Worm (Caenorhabditis elegans) whole organism, L2 larva: ENCODE data around the gene Y53C12A.6.

ENCODE experiments used
- C34F6.9 ChIP-seq: fragments of 150-350 bp; optimal IDR thresholded peaks from 2 replicates; lab custom pipeline; 2014; ENCODE audit warnings: missing biosample characterization, missing genetic modification characterization
- F13H6.1 ChIP-seq: sonication (generic microtip); optimal IDR thresholded peaks from 2 replicates; lab custom pipeline; 2016; ENCODE audit warnings: missing genetic modification characterization, missing compliant biosample characterization
- R02D3.7 ChIP-seq: fragments of 150-350 bp; optimal IDR thresholded peaks from 2 replicates; lab custom pipeline; 2014; ENCODE audit warnings: missing biosample characterization, missing genetic modification characterization
- Y55F3AM.14 ChIP-seq: fragments of 200-800 bp; sonication (Bioruptor generic); optimal IDR thresholded peaks from 2 replicates; lab custom pipeline; 2018; ENCODE audit warnings: mild to moderate bottlenecking, missing genetic modification characterization, missing compliant biosample characterization
- ZK546.5 ChIP-seq: sonication (generic microtip); optimal IDR thresholded peaks from 2 replicates; lab custom pipeline; 2017; ENCODE audit warnings: missing biosample characterization, missing genetic modification characterization
- alr-1 ChIP-seq: fragments of 150-350 bp; optimal IDR thresholded peaks from 2 replicates; lab custom pipeline; 2014; ENCODE audit warnings: missing biosample characterization, missing genetic modification characterization
- aly-2 ChIP-seq: fragments of 150-350 bp; optimal IDR thresholded peaks from 2 replicates; lab custom pipeline; 2014; ENCODE audit warnings: missing biosample characterization, missing genetic modification characterization
- ama-1 ChIP-seq: fragments of 150-350 bp; optimal IDR thresholded peaks from 2 replicates; lab custom pipeline; 2018; ENCODE audit warnings: inconsistent platforms
- blmp-1 ChIP-seq: sonication (generic microtip); optimal IDR thresholded peaks from 2 replicates; lab custom pipeline; 2017; ENCODE audit warnings: missing genetic modification characterization, mild to moderate bottlenecking, missing compliant biosample characterization, antibody characterized with exemption, moderate library complexity; ENCODE audit not compliant: insufficient read depth
- ceh-16 ChIP-seq: fragments of 150-350 bp; optimal IDR thresholded peaks from 2 replicates; lab custom pipeline; 2014; ENCODE audit warnings: missing biosample characterization, missing genetic modification characterization
- ceh-82 ChIP-seq: fragments of 150-350 bp; optimal IDR thresholded peaks from 2 replicates; lab custom pipeline; 2014; ENCODE audit warnings: missing biosample characterization, missing genetic modification characterization
- crh-2 ChIP-seq: sonication (generic microtip); optimal IDR thresholded peaks from 2 replicates; lab custom pipeline; 2017; ENCODE audit warnings: missing biosample characterization, missing genetic modification characterization
- dmd-4 ChIP-seq: sonication (generic microtip); optimal IDR thresholded peaks from 2 replicates; lab custom pipeline; 2017; ENCODE audit warnings: missing biosample characterization, missing genetic modification characterization
- egl-27 ChIP-seq: sonication (generic microtip); optimal IDR thresholded peaks from 3 replicates; lab custom pipeline; 2017; ENCODE audit warnings: missing biosample characterization, missing genetic modification reagents, missing genetic modification characterization
- elt-1 ChIP-seq: fragments of 150-350 bp; optimal IDR thresholded peaks from 2 replicates; lab custom pipeline; 2014; ENCODE audit warnings: missing biosample characterization, missing genetic modification characterization
- elt-3 ChIP-seq: sonication (generic microtip); optimal IDR thresholded peaks from 2 replicates; lab custom pipeline; 2017; ENCODE audit warnings: missing biosample characterization, missing genetic modification characterization
- fos-1 ChIP-seq: fragments of 150-350 bp; optimal IDR thresholded peaks from 2 replicates; lab custom pipeline; 2014; ENCODE audit warnings: missing biosample characterization, missing genetic modification characterization
- gmeb-1 ChIP-seq: fragments of 150-350 bp; optimal IDR thresholded peaks from 2 replicates; lab custom pipeline; 2014; ENCODE audit warnings: missing biosample characterization, missing genetic modification characterization
- lin-11 ChIP-seq: fragments of 150-350 bp; sonication (generic microtip); optimal IDR thresholded peaks from 2 replicates; lab custom pipeline; 2014; ENCODE audit warnings: missing biosample characterization, missing genetic modification characterization, inconsistent platforms, mixed read lengths
- lin-13 ChIP-seq: fragments of 150-350 bp; optimal IDR thresholded peaks from 2 replicates; lab custom pipeline; 2014; ENCODE audit warnings: missing biosample characterization, missing genetic modification reagents, missing genetic modification characterization
- lin-39 ChIP-seq: fragments of 150-350 bp; optimal IDR thresholded peaks from 2 replicates; lab custom pipeline; 2014; ENCODE audit warnings: missing biosample characterization, missing genetic modification reagents, missing genetic modification characterization
- lsy-2 ChIP-seq, 2 experiments: fragments of 150-350 bp in 1 of 2; sonication (generic microtip) in 1 of 2; optimal IDR thresholded peaks; 2 replicates each; lab custom pipeline; 2014 to 2017; ENCODE audit warnings: missing biosample characterization in 2 of 2, missing genetic modification characterization in 2 of 2
- mab-5 ChIP-seq: fragments of 150-350 bp; optimal IDR thresholded peaks from 2 replicates; lab custom pipeline; 2014; ENCODE audit warnings: missing biosample characterization, missing genetic modification characterization
- mbf-1 ChIP-seq: sonication (generic microtip); optimal IDR thresholded peaks from 2 replicates; lab custom pipeline; 2017; ENCODE audit warnings: missing biosample characterization, missing genetic modification characterization
- mdl-1 ChIP-seq, 2 experiments: fragments of 150-350 bp in 1 of 2; sonication (generic microtip) in 1 of 2; optimal IDR thresholded peaks; 2 replicates each; lab custom pipeline; 2017; ENCODE audit warnings: missing biosample characterization in 2 of 2, missing genetic modification characterization in 2 of 2
- nhr-11 ChIP-seq: fragments of 150-350 bp; optimal IDR thresholded peaks from 2 replicates; lab custom pipeline; 2014; ENCODE audit warnings: missing biosample characterization, missing genetic modification characterization
- nhr-12 ChIP-seq: fragments of 150-350 bp; optimal IDR thresholded peaks from 2 replicates; lab custom pipeline; 2014; ENCODE audit warnings: missing biosample characterization, missing genetic modification characterization
- nhr-129 ChIP-seq: fragments of 150-350 bp; optimal IDR thresholded peaks from 2 replicates; lab custom pipeline; 2014; ENCODE audit warnings: missing biosample characterization, missing genetic modification characterization
- nhr-21 ChIP-seq: fragments of 150-350 bp; optimal IDR thresholded peaks from 2 replicates; lab custom pipeline; 2014; ENCODE audit warnings: missing biosample characterization, missing genetic modification characterization
- nhr-23 ChIP-seq: fragments of 150-350 bp; optimal IDR thresholded peaks from 2 replicates; lab custom pipeline; 2014; ENCODE audit warnings: missing biosample characterization, missing genetic modification reagents, missing genetic modification characterization
- nhr-237 ChIP-seq: fragments of 150-350 bp; optimal IDR thresholded peaks from 2 replicates; lab custom pipeline; 2014; ENCODE audit warnings: missing biosample characterization, missing genetic modification characterization
- nhr-25 ChIP-seq: fragments of 150-350 bp; sonication (generic microtip); optimal IDR thresholded peaks from 3 replicates; lab custom pipeline; 2014; ENCODE audit warnings: missing biosample characterization, missing genetic modification characterization
- nhr-6 ChIP-seq: fragments of 150-350 bp; optimal IDR thresholded peaks from 2 replicates; lab custom pipeline; 2014; ENCODE audit warnings: missing biosample characterization, missing genetic modification characterization
- nhr-77 ChIP-seq: fragments of 150-350 bp; optimal IDR thresholded peaks from 2 replicates; lab custom pipeline; 2014; ENCODE audit warnings: missing biosample characterization, missing genetic modification characterization
- peb-1 ChIP-seq: fragments of 150-350 bp; optimal IDR thresholded peaks from 2 replicates; lab custom pipeline; 2014; ENCODE audit warnings: missing biosample characterization, missing genetic modification characterization
- sem-4 ChIP-seq: fragments of 150-350 bp; optimal IDR thresholded peaks from 2 replicates; lab custom pipeline; 2014; ENCODE audit warnings: missing biosample characterization, missing genetic modification reagents, missing genetic modification characterization
- skn-1 ChIP-seq: sonication (generic microtip); optimal IDR thresholded peaks from 2 replicates; lab custom pipeline; 2017; ENCODE audit warnings: missing biosample characterization, missing genetic modification characterization
- sma-3 ChIP-seq: sonication (generic microtip); optimal IDR thresholded peaks from 2 replicates; lab custom pipeline; 2016; ENCODE audit warnings: missing genetic modification reagents, missing genetic modification characterization, missing compliant biosample characterization
- sma-9 ChIP-seq, 2 experiments: fragments of 150-350 bp in 1 of 2; sonication (generic microtip) in 1 of 2; optimal IDR thresholded peaks; 2 replicates each; lab custom pipeline; 2014 to 2016; ENCODE audit warnings: missing genetic modification characterization in 2 of 2, mild to moderate bottlenecking in 1 of 2, missing biosample characterization in 1 of 2, missing compliant biosample characterization in 1 of 2, missing genetic modification reagents in 1 of 2, moderate library complexity in 1 of 2
- unc-39 ChIP-seq: fragments of 150-350 bp; optimal IDR thresholded peaks from 2 replicates; lab custom pipeline; 2014; ENCODE audit warnings: missing biosample characterization, missing genetic modification characterization
- unc-55 ChIP-seq: fragments of 150-350 bp; sonication (generic microtip); optimal IDR thresholded peaks from 3 replicates; lab custom pipeline; 2014; ENCODE audit warnings: missing biosample characterization, missing genetic modification reagents, missing genetic modification characterization
- unc-62 ChIP-seq: fragments of 150-350 bp; optimal IDR thresholded peaks from 2 replicates; lab custom pipeline; 2014; ENCODE audit warnings: missing biosample characterization, missing genetic modification reagents, missing genetic modification characterization
- zag-1 ChIP-seq: fragments of 150-350 bp; optimal IDR thresholded peaks from 2 replicates; lab custom pipeline; 2014; ENCODE audit warnings: missing biosample characterization, missing genetic modification characterization
- ztf-11 ChIP-seq: sonication (generic microtip); optimal IDR thresholded peaks from 2 replicates; lab custom pipeline; 2017; ENCODE audit warnings: missing biosample characterization, missing genetic modification characterization
- ztf-4 ChIP-seq: fragments of 150-350 bp; optimal IDR thresholded peaks from 2 replicates; lab custom pipeline; 2014; ENCODE audit warnings: missing biosample characterization, missing genetic modification characterization

Y53C12A.6 gene

DNA sequence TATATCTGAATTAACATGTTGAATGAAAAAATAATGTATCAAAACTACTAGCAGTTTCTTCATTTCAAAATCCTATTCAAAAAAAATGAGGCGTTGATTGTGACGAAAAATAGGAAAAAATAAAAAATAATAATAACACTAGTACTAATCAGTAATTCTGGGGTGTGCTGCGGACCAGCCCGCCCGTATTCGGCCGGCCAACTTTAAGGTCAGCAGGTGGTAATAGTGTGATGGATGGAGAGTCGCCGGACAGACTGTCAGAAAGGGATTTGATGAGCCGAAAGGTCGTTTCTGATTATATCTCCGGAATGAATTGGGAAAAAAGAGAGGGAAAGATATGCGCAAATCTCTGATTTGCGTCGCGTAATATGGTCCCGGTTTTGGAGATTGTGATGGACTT, 6.7 kb upstream of the Y53C12A.6 start, which contains the start of gene cutl-2:
TSS of gene cutl-2 (minus strand) at position 210 of the 400 bp plus-strand sequence.
- TF ChIP-seq nhr-77 = no peak
- TF ChIP-seq skn-1 (tag; lab: Kevin White, UChicago) = no peak
- no peak for TF ChIP-seq Y55F3AM.14 (GFP tag; lab: Kevin White, UChicago)
- no peak for TF ChIP-seq alr-1 (tag; lab: Kevin White, UChicago)
- no peak for TF ChIP-seq ceh-16 (tag; lab: Kevin White, UChicago)
- no peak for TF ChIP-seq aly-2 (tag; lab: Kevin White, UChicago)
- no peak for TF ChIP-seq sma-9 (GFP tag; optimal IDR thresholded peaks at IDR 0.05; lab: Kevin White, UChicago)
- no peak for TF ChIP-seq sma-9 (tag; optimal IDR thresholded peaks at IDR 0.05; lab: Kevin White, UChicago)
- no peak for TF ChIP-seq ztf-11 (tag; lab: Kevin White, UChicago)
- TF ChIP-seq elt-3 (tag; lab: Kevin White, UChicago) = no peak
- no peak for TF ChIP-seq R02D3.7
- TF ChIP-seq mab-5 (tag; lab: Kevin White, UChicago) = no peak
- no peak for TF ChIP-seq elt-1
- TF ChIP-seq nhr-237 (tag; lab: Kevin White, UChicago) = no peak
- no peak for TF ChIP-seq unc-62 (GFP tag; lab: Kevin White, UChicago)
- no peak for TF ChIP-seq lin-39 (tag; lab: Kevin White, UChicago)
- no peak for TF ChIP-seq nhr-6 (tag; lab: Kevin White, UChicago)
- TF ChIP-seq ZK546.5 = no peak
- TF ChIP-seq lsy-2 (tag; optimal IDR thresholded peaks at IDR 0.05; lab: Kevin White, UChicago) = no peak
- no peak for TF ChIP-seq sem-4 (tag; lab: Kevin White, UChicago)

ce11 chrII:9718631-9719252, 938 bp upstream of the Y53C12A.6 start, which contains the start of gene Y53C12A.11:
TSS of gene Y53C12A.11 (minus strand) at chrII:9718698.
- peak in 1 of 2 experiments; percentile 65 for TF ChIP-seq lsy-2 (tag; optimal IDR thresholded peaks at IDR 0.05; lab: Kevin White, UChicago)

- TF ChIP-seq nhr-129 (peak; percentile 83), unc-55 (GFP tag; lab: Kevin White, UChicago) (peak; percentile 91), nhr-21 (tag; lab: Kevin White, UChicago) (peak; percentile 63), lin-13 (GFP tag; lab: Kevin White, UChicago) (peak; percentile 82), sem-4 (tag; lab: Kevin White, UChicago) (peak; percentile 60), fos-1 (tag; lab: Kevin White, UChicago) (peak; percentile 55), lin-11 (tag; lab: Kevin White, UChicago) (peak; percentile 65), zag-1 (tag; lab: Kevin White, UChicago) (no peak), mdl-1 (tag; optimal IDR thresholded peaks at IDR 0.05; lab: Kevin White, UChicago) (no peak), nhr-23 (tag; lab: Kevin White, UChicago) (no peak), ceh-82 (tag; lab: Kevin White, UChicago) (no peak), nhr-77 (no peak), sma-9 (GFP tag; optimal IDR thresholded peaks at IDR 0.05; lab: Kevin White, UChicago) (peak; percentile 79), sma-9 (tag; optimal IDR thresholded peaks at IDR 0.05; lab: Kevin White, UChicago) (no peak), nhr-11 (tag; lab: Kevin White, UChicago) (peak; percentile 62), R02D3.7 (peak; percentile 16), lsy-2 (tag; optimal IDR thresholded peaks at IDR 0.05; lab: Kevin White, UChicago) (peak; percentile 80 to 94), skn-1 (tag; lab: Kevin White, UChicago) (no peak), dmd-4 (no peak), elt-1 (no peak), gmeb-1 (tag; lab: Kevin White, UChicago) (peak; percentile 98), nhr-12 (tag; lab: Kevin White, UChicago) (no peak), unc-62 (GFP tag; lab: Kevin White, UChicago) (no peak), ZK546.5 (no peak), unc-39 (tag; lab: Kevin White, UChicago) (no peak), F13H6.1 (peak; percentile 64), ztf-11 (tag; lab: Kevin White, UChicago) (no peak), lin-39 (tag; lab: Kevin White, UChicago) (no peak), elt-3 (tag; lab: Kevin White, UChicago) (no peak), ztf-4 (peak; percentile 36), nhr-25 (tag; lab: Kevin White, UChicago) (peak; percentile 80), sma-3 (peak; percentile 86), peb-1 (tag; lab: Kevin White, UChicago) (no peak), mbf-1 (tag; lab: Kevin White, UChicago) (no peak), egl-27 (tag; lab: Kevin White, UChicago) (peak; percentile 48), mab-5 (tag; lab: Kevin White, UChicago) (peak; percentile 61), C34F6.9 (tag; lab: Kevin White, UChicago) (peak; percentile 84), ceh-16 (tag; lab: Kevin White, UChicago) (no peak), alr-1 (tag; lab: Kevin White, UChicago) (no peak), blmp-1 (tag; lab: Kevin White, UChicago) (peak; percentile 43), ama-1 (lab: Kevin White, UChicago) (no peak), aly-2 (tag; lab: Kevin White, UChicago) (no peak), crh-2 (peak; percentile 86), nhr-237 (tag; lab: Kevin White, UChicago) (no peak)
Observed at ce11 chrII:9716417-9717039, 1.3 kb downstream of the Y53C12A.6 start, which contains the start of gene wee-1.3. TSS of gene wee-1.3 (minus strand) at chrII:9716467.
